Fruit fly (Drosophila melanogaster) whole organism, embryonic: ENCODE measurements around the gene Mer.
A peak's percentile ranks its signal among the peaks of the same experiment; 100 is the strongest.

ENCODE experiments used
- Atf6 ChIP-seq: fragments of 200-800 bp; sonication (Bioruptor generic); IDR thresholded peaks from 2 replicates; pipeline ENCODE4 v1.3.6; 2022; ENCODE audit warnings: missing biosample characterization, missing genetic modification characterization
- B-H1 ChIP-seq: fragments of 200-800 bp; sonication (Bioruptor generic); IDR thresholded peaks from 3 replicates; pipeline ENCODE4 v1.3.6; 2022; ENCODE audit warnings: missing biosample characterization, missing genetic modification characterization
- CG10462 ChIP-seq: fragments of 200-800 bp; sonication (Bioruptor generic); optimal IDR thresholded peaks from 2 replicates; lab custom pipeline; 2016; ENCODE audit warnings: missing biosample characterization, missing genetic modification characterization
- CG11398 ChIP-seq: fragments of 200-800 bp; sonication (Bioruptor generic); optimal IDR thresholded peaks from 2 replicates; lab custom pipeline; 2016; ENCODE audit warnings: missing biosample characterization, missing genetic modification characterization
- CG11696 ChIP-seq: fragments of 200-800 bp; sonication (Bioruptor generic); IDR thresholded peaks from 2 replicates; pipeline ENCODE4 v1.3.6; 2022; ENCODE audit warnings: missing biosample characterization, missing genetic modification characterization
- CG14860 ChIP-seq: fragments of 200-800 bp; sonication (Bioruptor generic); IDR thresholded peaks from 3 replicates; pipeline ENCODE4 v1.3.6; 2022; ENCODE audit warnings: missing biosample characterization, missing genetic modification characterization; ENCODE audit not compliant: partially characterized antibody
- CG14965 ChIP-seq: fragments of 200-800 bp; sonication (Bioruptor generic); optimal IDR thresholded peaks from 2 replicates; lab custom pipeline; 2016; ENCODE audit warnings: missing biosample characterization, missing genetic modification characterization, borderline replicate concordance
- CG15011 ChIP-seq: fragments of 200-800 bp; sonication (Bioruptor generic); optimal IDR thresholded peaks from 3 replicates; lab custom pipeline; 2018; ENCODE audit warnings: missing biosample characterization, mild to moderate bottlenecking, missing genetic modification characterization
- CG15269 ChIP-seq: fragments of 200-800 bp; sonication (Bioruptor generic); optimal IDR thresholded peaks from 2 replicates; lab custom pipeline; 2018; ENCODE audit warnings: missing biosample characterization, mild to moderate bottlenecking, missing genetic modification characterization, moderate library complexity
- CG1529 ChIP-seq: fragments of 200-800 bp; sonication (Bioruptor generic); optimal IDR thresholded peaks from 3 replicates; lab custom pipeline; 2018; ENCODE audit warnings: missing biosample characterization, missing genetic modification characterization
- CG15514 ChIP-seq: fragments of 200-800 bp; sonication (Bioruptor generic); optimal IDR thresholded peaks from 3 replicates; lab custom pipeline; 2017; ENCODE audit warnings: missing biosample characterization, missing genetic modification characterization, mild to moderate bottlenecking, moderate library complexity, missing genetic modification reagents
- CG2199 ChIP-seq: fragments of 200-800 bp; sonication (Bioruptor generic); IDR thresholded peaks from 3 replicates; pipeline ENCODE4 v1.3.6; 2022; ENCODE audit warnings: missing biosample characterization, missing genetic modification characterization
- CG34422 ChIP-seq: fragments of 200-800 bp; sonication (Bioruptor generic); IDR thresholded peaks from 3 replicates; pipeline ENCODE4 v1.3.6; 2022; ENCODE audit warnings: missing biosample characterization, missing genetic modification characterization
- CG3995 ChIP-seq: fragments of 200-800 bp; sonication (Bioruptor generic); optimal IDR thresholded peaks from 3 replicates; lab custom pipeline; 2016; ENCODE audit warnings: missing biosample characterization, missing genetic modification characterization
- CG4328 ChIP-seq: fragments of 200-800 bp; sonication (Bioruptor generic); optimal IDR thresholded peaks from 3 replicates; lab custom pipeline; 2017; ENCODE audit warnings: missing biosample characterization, missing genetic modification reagents, missing genetic modification characterization
- CG5180 ChIP-seq: fragments of 200-800 bp; sonication (Bioruptor generic); optimal IDR thresholded peaks from 3 replicates; lab custom pipeline; 2017; ENCODE audit warnings: missing biosample characterization, missing genetic modification characterization, mild to moderate bottlenecking, moderate library complexity, missing genetic modification reagents
- CG6175 ChIP-seq: fragments of 200-800 bp; sonication (Bioruptor generic); IDR thresholded peaks from 3 replicates; pipeline ENCODE4 v1.3.6; 2022; ENCODE audit warnings: missing biosample characterization, missing genetic modification characterization
- CG6272 ChIP-seq: fragments of 200-800 bp; sonication (Bioruptor generic); IDR thresholded peaks from 2 replicates; pipeline ENCODE4 v1.3.6; 2022; ENCODE audit warnings: missing biosample characterization, missing genetic modification characterization
- CG6689 ChIP-seq: fragments of 200-800 bp; sonication (Bioruptor generic); IDR thresholded peaks from 2 replicates; pipeline ENCODE4 v1.3.6; 2022; ENCODE audit warnings: missing biosample characterization, missing genetic modification characterization
- CG7556 ChIP-seq: fragments of 200-800 bp; sonication (Bioruptor generic); optimal IDR thresholded peaks from 2 replicates; lab custom pipeline; 2017; ENCODE audit warnings: missing biosample characterization, mild to moderate bottlenecking, missing genetic modification characterization
- CG9797 ChIP-seq: fragments of 200-800 bp; sonication (Bioruptor generic); optimal IDR thresholded peaks from 3 replicates; lab custom pipeline; 2018; ENCODE audit warnings: missing biosample characterization, mild to moderate bottlenecking, missing genetic modification characterization
- Camta ChIP-seq: fragments of 200-800 bp; sonication (Bioruptor generic); optimal IDR thresholded peaks from 2 replicates; lab custom pipeline; 2016; ENCODE audit warnings: missing biosample characterization, missing genetic modification characterization
- Dll ChIP-seq: fragments of 200-800 bp; sonication (Bioruptor generic); IDR thresholded peaks from 4 replicates; pipeline ENCODE4 v1.3.6; 2022; ENCODE audit warnings: missing biosample characterization, missing genetic modification characterization; ENCODE audit not compliant: partially characterized antibody
- HHEX ChIP-seq: fragments of 200-800 bp; sonication (Bioruptor generic); optimal IDR thresholded peaks from 3 replicates; lab custom pipeline; 2017; ENCODE audit warnings: missing biosample characterization, mild to moderate bottlenecking, missing genetic modification characterization, missing genetic modification reagents
- Hey ChIP-seq: fragments of 200-800 bp; sonication (Bioruptor generic); optimal IDR thresholded peaks from 3 replicates; lab custom pipeline; 2018; ENCODE audit warnings: missing biosample characterization, mild to moderate bottlenecking, missing genetic modification characterization
- HmgD ChIP-seq: fragments of 200-800 bp; sonication (Bioruptor generic); optimal IDR thresholded peaks from 3 replicates; lab custom pipeline; 2016; ENCODE audit warnings: missing biosample characterization, missing genetic modification characterization
- Hmx ChIP-seq: fragments of 200-800 bp; sonication (Bioruptor generic); optimal IDR thresholded peaks from 2 replicates; lab custom pipeline; 2016; ENCODE audit warnings: missing biosample characterization, missing genetic modification characterization
- Neu2 ChIP-seq: fragments of 200-800 bp; sonication (Bioruptor generic); optimal IDR thresholded peaks from 3 replicates; lab custom pipeline; 2016; ENCODE audit warnings: missing biosample characterization, missing genetic modification characterization, borderline replicate concordance
- Side ChIP-seq: fragments of 200-800 bp; sonication (Bioruptor generic); optimal IDR thresholded peaks from 2 replicates; lab custom pipeline; 2016; ENCODE audit warnings: missing biosample characterization, missing genetic modification characterization
- Six4 ChIP-seq: fragments of 200-800 bp; sonication (Bioruptor generic); optimal IDR thresholded peaks from 2 replicates; lab custom pipeline; 2016; ENCODE audit warnings: missing biosample characterization, missing genetic modification characterization
- Spps ChIP-seq: fragments of 200-800 bp; sonication (Bioruptor generic); optimal IDR thresholded peaks from 2 replicates; lab custom pipeline; 2018; ENCODE audit warnings: missing biosample characterization, mild to moderate bottlenecking, missing genetic modification characterization
- ab ChIP-seq: fragments of 200-800 bp; sonication (Bioruptor generic); optimal IDR thresholded peaks from 2 replicates; lab custom pipeline; 2016; ENCODE audit warnings: missing biosample characterization, missing genetic modification characterization
- amos ChIP-seq: fragments of 200-800 bp; sonication (Bioruptor generic); IDR thresholded peaks from 2 replicates; pipeline ENCODE4 v1.3.6; 2022; ENCODE audit warnings: missing biosample characterization, missing genetic modification characterization; ENCODE audit not compliant: partially characterized antibody
- ato ChIP-seq: fragments of 200-800 bp; sonication (Bioruptor generic); IDR thresholded peaks from 2 replicates; pipeline ENCODE4 v1.3.6; 2022; ENCODE audit warnings: missing biosample characterization, missing genetic modification characterization; ENCODE audit not compliant: partially characterized antibody
- az2 ChIP-seq: fragments of 200-800 bp; sonication (Bioruptor generic); optimal IDR thresholded peaks from 3 replicates; lab custom pipeline; 2016; ENCODE audit warnings: missing biosample characterization, missing genetic modification characterization
- bab2 ChIP-seq: fragments of 200-800 bp; sonication (Bioruptor generic); optimal IDR thresholded peaks from 2 replicates; lab custom pipeline; 2016; ENCODE audit warnings: missing biosample characterization, missing genetic modification characterization
- caup ChIP-seq: fragments of 200-800 bp; sonication (Bioruptor generic); optimal IDR thresholded peaks from 3 replicates; lab custom pipeline; 2017; ENCODE audit warnings: missing biosample characterization, mild to moderate bottlenecking, missing genetic modification characterization, moderate library complexity; ENCODE audit not compliant: severe bottlenecking
- crp ChIP-seq, 2 experiments: fragments of 200-800 bp; sonication (Bioruptor generic); optimal IDR thresholded peaks; 2 replicates in 1 of 2; 3 replicates in 1 of 2; lab custom pipeline; 2017; ENCODE audit warnings: missing biosample characterization in 2 of 2, missing genetic modification characterization in 2 of 2, mild to moderate bottlenecking in 1 of 2, moderate library complexity in 1 of 2
- cwo ChIP-seq: fragments of 200-800 bp; sonication (Bioruptor generic); optimal IDR thresholded peaks from 3 replicates; lab custom pipeline; 2017; ENCODE audit warnings: missing biosample characterization, missing genetic modification characterization, mild to moderate bottlenecking, moderate library complexity, missing genetic modification reagents
- dimm ChIP-seq: fragments of 200-800 bp; sonication (Bioruptor generic); IDR thresholded peaks from 2 replicates; pipeline ENCODE4 v1.3.6; 2022; ENCODE audit warnings: missing biosample characterization, missing genetic modification characterization
- disco-r ChIP-seq: fragments of 200-800 bp; sonication (Bioruptor generic); optimal IDR thresholded peaks from 2 replicates; lab custom pipeline; 2016; ENCODE audit warnings: missing biosample characterization, missing genetic modification characterization
- jing ChIP-seq: fragments of 200-800 bp; sonication (Bioruptor generic); optimal IDR thresholded peaks from 2 replicates; lab custom pipeline; 2018; ENCODE audit warnings: missing biosample characterization, mild to moderate bottlenecking, missing genetic modification characterization
- kay ChIP-seq: fragments of 200-800 bp; sonication (Bioruptor generic); optimal IDR thresholded peaks from 2 replicates; lab custom pipeline; 2016; ENCODE audit warnings: missing biosample characterization, missing genetic modification characterization
- knrl ChIP-seq: fragments of 200-800 bp; sonication (Bioruptor generic); IDR thresholded peaks from 3 replicates; pipeline ENCODE4 v1.3.6; 2022; ENCODE audit warnings: missing biosample characterization, missing genetic modification characterization; ENCODE audit not compliant: partially characterized antibody
- lola ChIP-seq, 3 experiments: fragments of >200 bp in 2 of 3; fragments of 200-800 bp in 1 of 3; sonication (Bioruptor generic) in 1 of 3; optimal IDR thresholded peaks; 2 replicates each; lab custom pipeline; 2017 to 2019; ENCODE audit warnings: missing biosample characterization in 3 of 3, missing genetic modification characterization in 3 of 3, mild to moderate bottlenecking in 1 of 3, moderate library complexity in 1 of 3
- sens ChIP-seq: fragments of 200-800 bp; sonication (Bioruptor generic); peaks from one replicate; lab custom pipeline; 2016; ENCODE audit warnings: missing biosample characterization, missing genetic modification characterization
- seq ChIP-seq: fragments of 200-800 bp; sonication (Bioruptor generic); IDR thresholded peaks from 2 replicates; pipeline ENCODE4 v1.3.6; 2022; ENCODE audit warnings: missing biosample characterization, missing genetic modification characterization
- slp2 ChIP-seq: fragments of 200-800 bp; sonication (Bioruptor generic); optimal IDR thresholded peaks from 2 replicates; lab custom pipeline; 2016; ENCODE audit warnings: missing biosample characterization, missing genetic modification characterization
- so ChIP-seq: fragments of 200-800 bp; sonication (Bioruptor generic); IDR thresholded peaks from 3 replicates; pipeline ENCODE4 v1.3.6; 2022; ENCODE audit warnings: missing biosample characterization, missing genetic modification characterization
- unc-4 ChIP-seq: fragments of 200-800 bp; sonication (Bioruptor generic); IDR thresholded peaks from 2 replicates; pipeline ENCODE4 v1.3.6; 2022; ENCODE audit warnings: missing biosample characterization, missing genetic modification characterization; ENCODE audit not compliant: partially characterized antibody

Mer gene

dm6 chrX:19666991-19667409 lies 26.3 kb downstream of the Mer start, which contains the start of gene Zw (continued):
- TF ChIP-seq jing (GFP tag; lab: Kevin White, UChicago) (no peak), Hmx (GFP tag; lab: Kevin White, UChicago) (no peak), Dll (GFP tag; lab: Robert Waterston, UW) (0 out of 4 replicates have a peak, but pooled peaks have one; percentile 19), Camta (GFP tag; lab: Kevin White, UChicago) (no peak), CG34422 (GFP tag; lab: Robert Waterston, UW) (peak; percentile 72; the same call in 2 of the 3 replicates), Atf6 (GFP tag; lab: Robert Waterston, UW) (no peak), Six4 (no peak), caup (peak; percentile 9), bab2 (GFP tag; lab: Kevin White, UChicago) (peak; percentile 32), CG6689 (GFP tag; lab: Robert Waterston, UW) (peak; percentile 49; the same call in 1 of the 2 replicates), crp (GFP tag; optimal IDR thresholded peaks at IDR 0.05; lab: Kevin White, UChicago) (peak in 1 of 2 experiments; percentile 70), az2 (GFP tag; lab: Kevin White, UChicago) (peak; percentile 45), seq (GFP tag; lab: Robert Waterston, UW) (peak; percentile 33; the same call in 1 of the 2 replicates), sens (GFP tag; lab: Kevin White, UChicago) (peak; percentile 81), unc-4 (no peak), CG6175 (GFP tag; lab: Robert Waterston, UW) (peak; percentile 89), CG10462 (GFP tag; lab: Kevin White, UChicago) (no peak), CG1529 (GFP tag; lab: Kevin White, UChicago) (peak; percentile 0), dimm (GFP tag; lab: Robert Waterston, UW) (no peak), ab (GFP tag; lab: Kevin White, UChicago) (peak; percentile 6), amos (peak; percentile 67), CG11696 (no peak), CG9797 (no peak), disco-r (no peak), ato (GFP tag; lab: Robert Waterston, UW) (no peak), CG5180 (GFP tag; lab: Kevin White, UChicago) (peak; percentile 23), B-H1 (peak; percentile 29; the same call in 1 of the 3 replicates), Spps (tag; lab: Kevin White, UChicago) (no peak), CG15011 (no peak), cwo (no peak), HmgD (no peak), Side (peak; percentile 24), CG11398 (GFP tag; lab: Kevin White, UChicago) (no peak), lola (GFP tag; optimal IDR thresholded peaks at IDR 0.05; lab: Kevin White, UChicago) (peak in 1 of 3 experiments; percentile 22), CG7556 (no peak), HHEX (GFP tag; lab: Kevin White, UChicago) (peak; percentile 19), CG14965 (GFP tag; lab: Kevin White, UChicago) (no peak), CG15514 (peak; percentile 7), Hey (no peak), CG15269 (tag; lab: Kevin White, UChicago) (peak; percentile 52), knrl (peak; percentile 46; the same call in 2 of the 3 replicates), slp2 (no peak), CG3995 (no peak), so (GFP tag; lab: Robert Waterston, UW) (0 out of 3 replicates have a peak, but pooled peaks have one; percentile 37), kay (GFP tag; lab: Kevin White, UChicago) (no peak), CG6272 (GFP tag; lab: Robert Waterston, UW) (peak; percentile 34; the same call in 1 of the 2 replicates), CG4328 (no peak), CG2199 (peak; percentile 40; the same call in 1 of the 3 replicates), Neu2 (GFP tag; lab: Kevin White, UChicago) (no peak), CG14860 (no peak)
